Worm (Caenorhabditis elegans) whole organism, young adult: ENCODE results near the gene T01G1.2.

ENCODE experiments used
- B0019.2 ChIP-seq: fragments of 200-800 bp; sonication (Bioruptor generic); conservative IDR thresholded peaks from 2 replicates; pipeline ENCODE4 v1.3.6; 2022; ENCODE audit warnings: missing genetic modification reagents, missing genetic modification characterization, missing compliant biosample characterization
- F10E7.11 ChIP-seq: sonication (generic microtip); optimal IDR thresholded peaks from 2 replicates; lab custom pipeline; 2017; ENCODE audit warnings: mild to moderate bottlenecking, missing genetic modification characterization, moderate library complexity, missing compliant biosample characterization
- F22D6.2 ChIP-seq: sonication (generic microtip); optimal IDR thresholded peaks from 2 replicates; lab custom pipeline; 2016; ENCODE audit warnings: mild to moderate bottlenecking, missing genetic modification characterization, missing compliant biosample characterization
- F23B12.7 ChIP-seq: sonication (generic microtip); optimal IDR thresholded peaks from 2 replicates; lab custom pipeline; 2017; ENCODE audit warnings: missing genetic modification characterization, mild to moderate bottlenecking, missing compliant biosample characterization, antibody characterized with exemption, moderate library complexity; ENCODE audit not compliant: insufficient read depth
- F39B2.1 ChIP-seq: fragments of 200-800 bp; sonication (Bioruptor generic); IDR thresholded peaks from 2 replicates; pipeline ENCODE4 v1.3.6; 2022; ENCODE audit warnings: missing genetic modification reagents, missing genetic modification characterization, missing compliant biosample characterization
- F55B11.4 ChIP-seq: sonication (generic microtip); optimal IDR thresholded peaks from 2 replicates; lab custom pipeline; 2016; ENCODE audit warnings: missing compliant biosample characterization, missing genetic modification characterization, borderline replicate concordance; ENCODE audit not compliant: insufficient read depth
- F57A8.1 ChIP-seq: fragments of 200-800 bp; sonication (Bioruptor generic); optimal IDR thresholded peaks from 2 replicates; lab custom pipeline; 2018; ENCODE audit warnings: mild to moderate bottlenecking, missing genetic modification characterization, moderate library complexity, missing compliant biosample characterization
- Y56A3A.18 ChIP-seq: fragments of 200-800 bp; sonication (Bioruptor generic); IDR thresholded peaks from 2 replicates; pipeline ENCODE4 v1.3.6; 2022; ENCODE audit warnings: missing genetic modification reagents, missing genetic modification characterization, missing compliant biosample characterization
- Y67H2A.10 ChIP-seq: fragments of 200-800 bp; sonication (Bioruptor generic); conservative IDR thresholded peaks from 2 replicates; pipeline ENCODE4 v1.3.6; 2022; ENCODE audit warnings: missing genetic modification reagents, missing genetic modification characterization, missing compliant biosample characterization
- ama-1 ChIP-seq, 3 experiments: fragments of 150-350 bp in 1 of 3; sonication (generic microtip) in 2 of 3; optimal IDR thresholded peaks; 2 replicates each; lab custom pipeline; 2014 to 2018; ENCODE audit warnings: missing biosample characterization in 2 of 3, missing genetic modification characterization in 2 of 3, missing genetic modification reagents in 2 of 3
- aptf-3 ChIP-seq: fragments of 200-800 bp; sonication (Bioruptor generic); IDR thresholded peaks from 2 replicates; pipeline ENCODE4 v1.3.6; 2022; ENCODE audit warnings: missing genetic modification characterization, missing compliant biosample characterization
- attf-3 ChIP-seq: fragments of 200-800 bp; sonication (Bioruptor generic); conservative IDR thresholded peaks from 2 replicates; pipeline ENCODE4 v1.3.6; 2022; ENCODE audit warnings: missing genetic modification reagents, missing genetic modification characterization, missing compliant biosample characterization
- cebp-2 ChIP-seq: fragments of 200-800 bp; sonication (Bioruptor generic); IDR thresholded peaks from 2 replicates; pipeline ENCODE4 v1.3.6; 2022; ENCODE audit warnings: missing genetic modification characterization, missing compliant biosample characterization
- ceh-27 ChIP-seq: fragments of 200-800 bp; sonication (Bioruptor generic); optimal IDR thresholded peaks from 2 replicates; lab custom pipeline; 2018; ENCODE audit warnings: mild to moderate bottlenecking, missing genetic modification characterization, moderate library complexity, missing compliant biosample characterization
- ceh-40 ChIP-seq: fragments of 200-800 bp; sonication (Bioruptor generic); IDR thresholded peaks from 2 replicates; pipeline ENCODE4 v1.3.6; 2022; ENCODE audit warnings: missing genetic modification characterization, missing compliant biosample characterization
- ceh-79 ChIP-seq: sonication (generic microtip); optimal IDR thresholded peaks from 2 replicates; lab custom pipeline; 2017; ENCODE audit warnings: mild to moderate bottlenecking, missing genetic modification characterization, missing compliant biosample characterization
- die-1 ChIP-seq: sonication (generic microtip); optimal IDR thresholded peaks from 2 replicates; lab custom pipeline; 2016; ENCODE audit warnings: missing genotype, mild to moderate bottlenecking, missing genetic modification characterization, missing compliant biosample characterization
- efl-1 ChIP-seq: fragments of 150-350 bp; optimal IDR thresholded peaks from 2 replicates; lab custom pipeline; 2014; ENCODE audit warnings: missing biosample characterization, missing genetic modification reagents, missing genetic modification characterization
- ekl-4 ChIP-seq: fragments of 200-800 bp; sonication (Bioruptor generic); IDR thresholded peaks from 2 replicates; pipeline ENCODE4 v1.3.6; 2022; ENCODE audit warnings: missing genetic modification reagents, missing genetic modification characterization, missing compliant biosample characterization
- gei-17 ChIP-seq: fragments of 200-800 bp; sonication (Bioruptor generic); optimal IDR thresholded peaks from 2 replicates; lab custom pipeline; 2018; ENCODE audit warnings: mild to moderate bottlenecking, missing genetic modification characterization, missing compliant biosample characterization
- hmg-20 ChIP-seq: fragments of 200-800 bp; sonication (Bioruptor generic); IDR thresholded peaks from 2 replicates; pipeline ENCODE4 v1.3.6; 2022; ENCODE audit warnings: missing genetic modification reagents, missing genetic modification characterization, missing compliant biosample characterization
- lag-1 ChIP-seq: fragments of 200-800 bp; sonication (Bioruptor generic); IDR thresholded peaks from 2 replicates; pipeline ENCODE4 v1.3.6; 2022; ENCODE audit warnings: missing genetic modification reagents, missing genetic modification characterization, missing compliant biosample characterization
- lin-54 ChIP-seq: fragments of 200-800 bp; sonication (Bioruptor generic); optimal IDR thresholded peaks from 2 replicates; lab custom pipeline; 2018; ENCODE audit warnings: mild to moderate bottlenecking, missing genetic modification characterization, missing compliant biosample characterization
- lir-1 ChIP-seq: fragments of 200-800 bp; sonication (Bioruptor generic); conservative IDR thresholded peaks from 2 replicates; pipeline ENCODE4 v1.3.6; 2022; ENCODE audit warnings: missing genetic modification reagents, missing genetic modification characterization, missing compliant biosample characterization
- lsl-1 ChIP-seq: fragments of 200-800 bp; sonication (Bioruptor generic); optimal IDR thresholded peaks from 2 replicates; lab custom pipeline; 2018; ENCODE audit warnings: mild to moderate bottlenecking, missing genetic modification characterization, moderate library complexity, missing compliant biosample characterization
- madf-3 ChIP-seq: fragments of 200-800 bp; sonication (Bioruptor generic); IDR thresholded peaks from 2 replicates; pipeline ENCODE4 v1.3.6; 2022; ENCODE audit warnings: missing genetic modification reagents, missing genetic modification characterization, missing compliant biosample characterization
- madf-6 ChIP-seq: fragments of 200-800 bp; sonication (Bioruptor generic); IDR thresholded peaks from 2 replicates; pipeline ENCODE4 v1.3.6; 2022; ENCODE audit warnings: missing genetic modification reagents, missing genetic modification characterization, missing compliant biosample characterization
- madf-8 ChIP-seq: fragments of 200-800 bp; sonication (Bioruptor generic); conservative IDR thresholded peaks from 2 replicates; pipeline ENCODE4 v1.3.6; 2022; ENCODE audit warnings: missing genetic modification reagents, missing genetic modification characterization, missing compliant biosample characterization
- mel-28 ChIP-seq: sonication (generic microtip); optimal IDR thresholded peaks from 2 replicates; lab custom pipeline; 2016; ENCODE audit warnings: borderline replicate concordance, mild to moderate bottlenecking, missing genetic modification characterization, missing compliant biosample characterization
- nfya-2 ChIP-seq: fragments of 200-800 bp; sonication (Bioruptor generic); IDR thresholded peaks from 2 replicates; pipeline ENCODE4 v1.3.6; 2022; ENCODE audit warnings: missing genetic modification reagents, missing genetic modification characterization, missing compliant biosample characterization
- nhr-179 ChIP-seq: sonication (generic microtip); optimal IDR thresholded peaks from 2 replicates; lab custom pipeline; 2016; ENCODE audit warnings: mild to moderate bottlenecking, missing genetic modification characterization, missing compliant biosample characterization
- nhr-27 ChIP-seq: fragments of 200-800 bp; sonication (Bioruptor generic); optimal IDR thresholded peaks from 2 replicates; lab custom pipeline; 2018; ENCODE audit warnings: mild to moderate bottlenecking, missing genetic modification characterization, moderate library complexity, missing compliant biosample characterization
- nhr-80 ChIP-seq: sonication (generic microtip); optimal IDR thresholded peaks from 2 replicates; lab custom pipeline; 2016; ENCODE audit warnings: missing genetic modification characterization, missing compliant biosample characterization
- rcor-1 ChIP-seq: fragments of 200-800 bp; sonication (Bioruptor generic); IDR thresholded peaks from 2 replicates; pipeline ENCODE4 v1.3.6; 2022; ENCODE audit warnings: missing genetic modification reagents, missing genetic modification characterization, missing compliant biosample characterization
- rpc-1 ChIP-seq, 2 experiments: fragments of 150-350 bp in 1 of 2; sonication (generic microtip) in 1 of 2; optimal IDR thresholded peaks; 2 replicates each; lab custom pipeline; 2014 to 2018; ENCODE audit warnings: missing biosample characterization in 1 of 2, missing genetic modification characterization in 1 of 2, missing genetic modification reagents in 1 of 2, missing genotype in 1 of 2
- snpc-1.3 ChIP-seq: sonication (generic microtip); optimal IDR thresholded peaks from 2 replicates; lab custom pipeline; 2017; ENCODE audit warnings: missing genetic modification characterization, mild to moderate bottlenecking, missing compliant biosample characterization, antibody characterized with exemption, moderate library complexity, missing genotype, missing genetic modification reagents; ENCODE audit not compliant: insufficient read depth
- snpc-3.4 ChIP-seq: sonication (generic microtip); optimal IDR thresholded peaks from 2 replicates; lab custom pipeline; 2017; ENCODE audit warnings: missing genetic modification characterization, mild to moderate bottlenecking, missing compliant biosample characterization, antibody characterized with exemption, moderate library complexity, missing genotype, missing genetic modification reagents
- snpc-4 ChIP-seq, 5 experiments: fragments of 150-350 bp in 1 of 5; sonication (generic microtip) in 4 of 5; optimal IDR thresholded peaks; 2 replicates each; lab custom pipeline; 2014 to 2018; ENCODE audit warnings: missing genetic modification characterization in 5 of 5, missing biosample characterization in 3 of 5, antibody characterized with exemption in 2 of 5, mild to moderate bottlenecking in 2 of 5, missing compliant biosample characterization in 2 of 5, missing genotype in 2 of 5, moderate library complexity in 2 of 5, missing genetic modification reagents in 1 of 5
- tbx-9 ChIP-seq: sonication (generic microtip); optimal IDR thresholded peaks from 2 replicates; lab custom pipeline; 2016; ENCODE audit warnings: borderline replicate concordance, missing genetic modification characterization, inconsistent platforms, missing compliant biosample characterization
- unc-130 ChIP-seq: sonication (generic microtip); optimal IDR thresholded peaks from 2 replicates; lab custom pipeline; 2016; ENCODE audit warnings: missing genetic modification reagents, missing genetic modification characterization, missing compliant biosample characterization
- unc-62 ChIP-seq: fragments of 150-350 bp; optimal IDR thresholded peaks from 2 replicates; lab custom pipeline; 2014; ENCODE audit warnings: missing biosample characterization, missing genetic modification reagents, missing genetic modification characterization
- xnd-1 ChIP-seq: sonication (generic microtip); optimal IDR thresholded peaks from 2 replicates; lab custom pipeline; 2016; ENCODE audit warnings: missing genotype, missing genetic modification reagents, missing genetic modification characterization, missing compliant biosample characterization
- zfh-2 ChIP-seq: fragments of 200-800 bp; sonication (Bioruptor generic); conservative IDR thresholded peaks from 2 replicates; pipeline ENCODE4 v1.3.6; 2022; ENCODE audit warnings: missing genetic modification reagents, missing genetic modification characterization, missing compliant biosample characterization
- zim-3 ChIP-seq: sonication (generic microtip); optimal IDR thresholded peaks from 2 replicates; lab custom pipeline; 2017; ENCODE audit warnings: mild to moderate bottlenecking, missing genetic modification characterization, moderate library complexity, missing compliant biosample characterization
- ztf-22 ChIP-seq: fragments of 200-800 bp; sonication (Bioruptor generic); optimal IDR thresholded peaks from 2 replicates; lab custom pipeline; 2018; ENCODE audit warnings: mild to moderate bottlenecking, missing genetic modification characterization, moderate library complexity, missing compliant biosample characterization
- ztf-28 ChIP-seq: fragments of 200-800 bp; sonication (Bioruptor generic); IDR thresholded peaks from 2 replicates; pipeline ENCODE4 v1.3.6; 2022; ENCODE audit warnings: missing genetic modification reagents, missing genetic modification characterization, missing compliant biosample characterization

Gene T01G1.2

DNA sequence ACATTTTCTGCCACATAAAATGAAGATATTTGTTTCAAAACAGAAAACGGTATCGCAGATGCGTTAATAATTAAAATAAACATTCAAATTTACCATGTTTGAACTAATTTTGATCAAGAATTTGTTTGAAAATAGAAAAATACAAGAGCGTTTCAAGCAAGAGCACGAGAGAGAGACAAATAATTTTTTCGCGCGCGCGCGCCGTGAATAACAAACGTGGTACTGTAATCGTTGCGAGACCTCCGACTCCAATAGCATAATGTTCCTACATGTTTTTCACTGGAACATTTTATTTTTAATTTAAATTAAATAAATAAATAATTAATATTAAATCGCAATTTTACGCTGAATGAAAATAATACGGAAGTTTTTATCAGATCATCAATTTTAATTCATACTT is 17.2 kb upstream of the T01G1.2 start, which contains the start of gene F54E12.2 (continued):
- no peak for TF ChIP-seq nhr-179 (tag; lab: Kevin White, UChicago)
- no peak for TF ChIP-seq F10E7.11
- TF ChIP-seq Y56A3A.18, result no peak
- no peak for TF ChIP-seq nhr-27 (tag; lab: Kevin White, UChicago)
- peak; percentile 90 for TF ChIP-seq unc-130 (GFP tag; lab: Kevin White, UChicago)
- TF ChIP-seq die-1 (tag; lab: Kevin White, UChicago), result no peak
- TF ChIP-seq ceh-40, result no peak
- TF ChIP-seq cebp-2 (GFP tag; lab: Robert Waterston, UW), result no peak
- TF ChIP-seq F23B12.7 (tag; lab: Kevin White, UChicago), result peak; percentile 7
- peak; percentile 99 for TF ChIP-seq madf-6 (GFP tag; lab: Robert Waterston, UW)
- TF ChIP-seq F22D6.2, result no peak
- TF ChIP-seq efl-1, result peak; percentile 98
- no peak for TF ChIP-seq lag-1 (GFP tag; lab: Robert Waterston, UW)
- no peak for TF ChIP-seq hmg-20 (GFP tag; lab: Robert Waterston, UW)
- TF ChIP-seq ceh-27, result no peak
- TF ChIP-seq snpc-4 (GFP tag; optimal IDR thresholded peaks at IDR 0.05; lab: Kevin White, UChicago), result no peak
- TF ChIP-seq snpc-4 (tag; optimal IDR thresholded peaks at IDR 0.05; lab: Kevin White, UChicago), result peak in 2 of 4 experiments; percentile 18 to 31
- no peak for TF ChIP-seq tbx-9 (tag; lab: Kevin White, UChicago)
- no peak for TF ChIP-seq zim-3 (tag; lab: Kevin White, UChicago)
- no peak for TF ChIP-seq zfh-2 (GFP tag; lab: Robert Waterston, UW)
- TF ChIP-seq snpc-1.3 (tag; lab: Kevin White, UChicago), result peak; percentile 88
- TF ChIP-seq aptf-3, result no peak
- peak; percentile 88; the same call in 1 of the 2 replicates for TF ChIP-seq F39B2.1 (GFP tag; lab: Robert Waterston, UW)
- peak; percentile 88 for TF ChIP-seq rcor-1 (GFP tag; lab: Robert Waterston, UW)
- peak; percentile 94 for TF ChIP-seq snpc-3.4
- no peak for TF ChIP-seq unc-62
- 0 out of 2 replicates have a peak, but pooled peaks have one; percentile 46 for TF ChIP-seq attf-3 (GFP tag; lab: Robert Waterston, UW)
- no peak for TF ChIP-seq F57A8.1 (GFP tag; lab: Kevin White, UChicago)
- TF ChIP-seq F55B11.4 (tag; lab: Kevin White, UChicago), result no peak
- TF ChIP-seq madf-3 (GFP tag; lab: Robert Waterston, UW), result peak; percentile 91
- no peak for TF ChIP-seq rpc-1 (optimal IDR thresholded peaks at IDR 0.05; lab: Kevin White, UChicago)
- TF ChIP-seq rpc-1 (tag; optimal IDR thresholded peaks at IDR 0.05; lab: Kevin White, UChicago), result no peak
- no peak for TF ChIP-seq mel-28 (tag; lab: Kevin White, UChicago)
- peak; percentile 88 for TF ChIP-seq B0019.2 (GFP tag; lab: Robert Waterston, UW)
- TF ChIP-seq ekl-4 (GFP tag; lab: Robert Waterston, UW), result peak; percentile 30; the same call in 1 of the 2 replicates
- TF ChIP-seq lin-54 (GFP tag; lab: Kevin White, UChicago), result peak; percentile 82
- no peak for TF ChIP-seq nhr-80 (tag; lab: Kevin White, UChicago)
- TF ChIP-seq ztf-22, result no peak
- TF ChIP-seq gei-17 (GFP tag; lab: Kevin White, UChicago), result no peak
- no peak; the same call in 1 of the 2 replicates for TF ChIP-seq lir-1 (GFP tag; lab: Robert Waterston, UW)
- TF ChIP-seq xnd-1, result peak; percentile 95
- no peak for TF ChIP-seq ceh-79 (tag; lab: Kevin White, UChicago)
- TF ChIP-seq nfya-2 (GFP tag; lab: Robert Waterston, UW), result no peak
- TF ChIP-seq Y67H2A.10 (GFP tag; lab: Robert Waterston, UW), result peak; percentile 35; the same call in 1 of the 2 replicates
- peak; percentile 82; the same call in 1 of the 2 replicates for TF ChIP-seq ztf-28
- TF ChIP-seq lsl-1, result peak; percentile 97
- peak; percentile 96 for TF ChIP-seq madf-8 (GFP tag; lab: Robert Waterston, UW)
- no peak for TF ChIP-seq ama-1 (optimal IDR thresholded peaks at IDR 0.05; lab: Kevin White, UChicago)
- TF ChIP-seq ama-1 (GFP tag; optimal IDR thresholded peaks at IDR 0.05; lab: Kevin White, UChicago), result no peak
